Worm (Caenorhabditis elegans) whole organism, L4 larva: ENCODE results near the gene C25A11.2.

Source experiments
- snpc-4 ChIP-seq: fragments of 150-350 bp; optimal IDR thresholded peaks from 2 replicates; lab custom pipeline; 2014; ENCODE audit warnings: missing biosample characterization, missing genetic modification characterization
- zip-11 ChIP-seq: fragments of 200-800 bp; sonication (Bioruptor generic); IDR thresholded peaks from 2 replicates; pipeline ENCODE4 v1.3.6; 2022; ENCODE audit warnings: missing genetic modification characterization, missing compliant biosample characterization

- TF ChIP-seq zip-11 (GFP tag; lab: Robert Waterston, UW): no peak
- TF ChIP-seq snpc-4 (tag; lab: Kevin White, UChicago): no peak
Measured at ce11 chrX:9154216-9154615, 40.4 kb downstream of the C25A11.2 start, which contains the start of gene B0563.7.
